Worm (Caenorhabditis elegans): Measurements from ENCODE around the gene F53F8.4.

F53F8.4 gene

ce11 chrV:20641896-20642295 lies 49.6 kb downstream of the F53F8.4 start, which contains the start of gene srxa-15:
TSS of gene srxa-15 (plus strand) at chrV:20642196.
- TF ChIP-seq Y55F3AM.14 (GFP tag; optimal IDR thresholded peaks at IDR 0.05) (no peak), dmd-4 (tag; optimal IDR thresholded peaks at IDR 0.05) (no peak), nhr-12 (tag; optimal IDR thresholded peaks at IDR 0.05) (no peak), lin-11 (tag; optimal IDR thresholded peaks at IDR 0.05) (no peak), ztf-1 (GFP tag; conservative IDR thresholded peaks at IDR 0.05) (no peak), ama-1 (optimal IDR thresholded peaks at IDR 0.05) (no peak), unc-55 (GFP tag; optimal IDR thresholded peaks at IDR 0.05) (no peak), nhr-11 (tag; optimal IDR thresholded peaks at IDR 0.05) (no peak), nhr-77 (tag; optimal IDR thresholded peaks at IDR 0.05) (no peak), mdl-1 (tag; optimal IDR thresholded peaks at IDR 0.05) (no peak)
